Worm (Caenorhabditis elegans): Measurements from ENCODE around the gene rpn-3.

Gene rpn-3

ce11 chrIII:8429497-8429896 lies 17.7 kb upstream of the rpn-3 start:
- no peak for TF ChIP-seq unc-62 (GFP tag; optimal IDR thresholded peaks at IDR 0.05)

ce11 chrIII:8432143-8432542 lies 15.0 kb upstream of the rpn-3 start, which contains the start of gene ZK1236.5:
TSS of gene ZK1236.5 (minus strand) at chrIII:8432214.
- no peak for TF ChIP-seq unc-62 (GFP tag; optimal IDR thresholded peaks at IDR 0.05)

- no peak for TF ChIP-seq unc-62 (GFP tag; optimal IDR thresholded peaks at IDR 0.05)
Measured at ce11 chrIII:8435074-8435473, 12.1 kb upstream of the rpn-3 start, which contains the start of gene ZK1236.9. TSS of gene ZK1236.9 (minus strand) at chrIII:8435174.

- TF ChIP-seq unc-62 (GFP tag; optimal IDR thresholded peaks at IDR 0.05), result no peak
Measured at ce11 chrIII:8437763-8438414, 9.3 kb upstream of the rpn-3 start.

- TF ChIP-seq unc-62 (GFP tag; optimal IDR thresholded peaks at IDR 0.05), result no peak
Measured at ce11 chrIII:8439312-8439711, 7.8 kb upstream of the rpn-3 start, which contains the start of gene pqn-96. TSS of gene pqn-96 (minus strand) at chrIII:8439412.

ce11 chrIII:8443557-8444131 lies 3.5 kb upstream of the rpn-3 start, which contains the start of gene ufbp-1:
TSS of gene ufbp-1 (minus strand) at chrIII:8443607.
- no peak for TF ChIP-seq unc-62 (GFP tag; optimal IDR thresholded peaks at IDR 0.05)

- no peak for TF ChIP-seq unc-62 (GFP tag; optimal IDR thresholded peaks at IDR 0.05)
Measured at ce11 chrIII:8444433-8445090, 2.6 kb upstream of the rpn-3 start.

ce11 chrIII:8446061-8446460 lies 1.1 kb upstream of the rpn-3 start:
- TF ChIP-seq unc-62 (GFP tag; optimal IDR thresholded peaks at IDR 0.05), result no peak

- no peak for TF ChIP-seq unc-62 (GFP tag; optimal IDR thresholded peaks at IDR 0.05)
Measured at ce11 chrIII:8446534-8446933, 619 bp upstream of the rpn-3 start, which contains the start of gene hsp-110. TSS of gene hsp-110 (minus strand) at chrIII:8446909.

- TF ChIP-seq unc-62 (GFP tag; optimal IDR thresholded peaks at IDR 0.05), result no peak
Measured at ce11 chrIII:8449160-8449807, 2.1 kb downstream of the rpn-3 start, which contains the start of gene mrpl-32. TSS of gene mrpl-32 (plus strand) at chrIII:8449757.

ce11 chrIII:8450494-8450893 lies 3.3 kb downstream of the rpn-3 start:
- no peak for TF ChIP-seq unc-62 (GFP tag; optimal IDR thresholded peaks at IDR 0.05)

- TF ChIP-seq unc-62 (GFP tag; optimal IDR thresholded peaks at IDR 0.05), result no peak
Measured at ce11 chrIII:8451181-8451580, 4.0 kb downstream of the rpn-3 start.

- TF ChIP-seq unc-62 (GFP tag; optimal IDR thresholded peaks at IDR 0.05), result no peak
Measured at ce11 chrIII:8457605-8458004, 10.5 kb downstream of the rpn-3 start.

- TF ChIP-seq unc-62 (GFP tag; optimal IDR thresholded peaks at IDR 0.05), result no peak
Measured at ce11 chrIII:8461410-8461809, 14.3 kb downstream of the rpn-3 start.

- no peak for TF ChIP-seq unc-62 (GFP tag; optimal IDR thresholded peaks at IDR 0.05)
Measured at ce11 chrIII:8466735-8467134, 19.6 kb downstream of the rpn-3 start, which contains the start of gene mig-39. TSS of gene mig-39 (plus strand) at chrIII:8467035.

ce11 chrIII:8467520-8467919 lies 20.4 kb downstream of the rpn-3 start:
- no peak for TF ChIP-seq unc-62 (GFP tag; optimal IDR thresholded peaks at IDR 0.05)
